6 worm cellular contexts compared by ENCODE assay signal in genomic region chrX:7575939-7576338, ce11.
A peak's percentile ranks its signal among the peaks of the same experiment; 100 is the strongest.
TF ChIP-seq lines count a peak whose summit lies in the region.

No protein-coding gene starts in this region.

TF ChIP-seq in whole organism, L1 larva, 84 proteins besides CTCF, POLR2A, EP300 and RAD21:
- peak; percentile 6 for TF ChIP-seq lin-14 (GFP tag; optimal IDR thresholded peaks at IDR 0.05; lab: Kevin White, UChicago)
- peak in 1 of 2 experiments; percentile 2 for TF ChIP-seq lin-35 (GFP tag; optimal IDR thresholded peaks at IDR 0.05; lab: Kevin White, UChicago)
- no peak for TF ChIP-seq F16B12.6 (tag; optimal IDR thresholded peaks at IDR 0.05; lab: Kevin White, UChicago)
- no peak for TF ChIP-seq grh-1 (GFP tag; IDR thresholded peaks at IDR 0.05; lab: Robert Waterston, UW)
- no peak for TF ChIP-seq C04F5.9 (tag; optimal IDR thresholded peaks at IDR 0.05; lab: Kevin White, UChicago)
- TF ChIP-seq elt-3 (tag; optimal IDR thresholded peaks at IDR 0.05; lab: Kevin White, UChicago): peak in 1 of 6 experiments; percentile 3
- TF ChIP-seq nhr-47 (tag; optimal IDR thresholded peaks at IDR 0.05; lab: Kevin White, UChicago): no peak
- no peak for TF ChIP-seq lir-3 (tag; optimal IDR thresholded peaks at IDR 0.05; lab: Kevin White, UChicago; ENCODE audit: poor library complexity)
- TF ChIP-seq pqm-1 (tag; optimal IDR thresholded peaks at IDR 0.05; lab: Kevin White, UChicago): peak; percentile 80
- peak; percentile 50 for TF ChIP-seq elt-2 (tag; optimal IDR thresholded peaks at IDR 0.05; lab: Kevin White, UChicago)
- TF ChIP-seq blmp-1 (tag; optimal IDR thresholded peaks at IDR 0.05; lab: Kevin White, UChicago): peak; percentile 55
- peak; percentile 4 for TF ChIP-seq nhr-71 (tag; optimal IDR thresholded peaks at IDR 0.05; lab: Kevin White, UChicago)
- no peak for TF ChIP-seq zip-4 (GFP tag; optimal IDR thresholded peaks at IDR 0.05; lab: Kevin White, UChicago)

TF ChIP-seq in whole organism, L2 larva, 48 proteins besides CTCF, POLR2A, EP300 and RAD21:
- TF ChIP-seq sma-3 (GFP tag; optimal IDR thresholded peaks at IDR 0.05; lab: Kevin White, UChicago): peak; percentile 9
- TF ChIP-seq egl-27 (tag; optimal IDR thresholded peaks at IDR 0.05; lab: Kevin White, UChicago): peak; percentile 5
- no peak for TF ChIP-seq lin-39 (tag; optimal IDR thresholded peaks at IDR 0.05; lab: Kevin White, UChicago)
- TF ChIP-seq nhr-12 (tag; optimal IDR thresholded peaks at IDR 0.05; lab: Kevin White, UChicago): no peak
- TF ChIP-seq mdl-1 (tag; optimal IDR thresholded peaks at IDR 0.05; lab: Kevin White, UChicago): no peak
- TF ChIP-seq F13H6.1 (tag; optimal IDR thresholded peaks at IDR 0.05; lab: Kevin White, UChicago): peak; percentile 47
- peak; percentile 70 for TF ChIP-seq crh-2 (tag; optimal IDR thresholded peaks at IDR 0.05; lab: Kevin White, UChicago)
- TF ChIP-seq ztf-4 (tag; optimal IDR thresholded peaks at IDR 0.05; lab: Kevin White, UChicago): no peak
- TF ChIP-seq fos-1 (tag; optimal IDR thresholded peaks at IDR 0.05; lab: Kevin White, UChicago): peak; percentile 88
- TF ChIP-seq nhr-23 (tag; optimal IDR thresholded peaks at IDR 0.05; lab: Kevin White, UChicago): no peak
- TF ChIP-seq sma-9 (GFP tag; optimal IDR thresholded peaks at IDR 0.05; lab: Kevin White, UChicago): peak; percentile 71
- no peak for TF ChIP-seq sma-9 (tag; optimal IDR thresholded peaks at IDR 0.05; lab: Kevin White, UChicago)
- no peak for TF ChIP-seq nhr-237 (tag; optimal IDR thresholded peaks at IDR 0.05; lab: Kevin White, UChicago)
- TF ChIP-seq nhr-77 (tag; optimal IDR thresholded peaks at IDR 0.05; lab: Kevin White, UChicago): no peak
- no peak for TF ChIP-seq lin-13 (GFP tag; optimal IDR thresholded peaks at IDR 0.05; lab: Kevin White, UChicago)
- peak; percentile 69 for TF ChIP-seq blmp-1 (tag; optimal IDR thresholded peaks at IDR 0.05; lab: Kevin White, UChicago; ENCODE audit: insufficient read depth)

TF ChIP-seq in whole organism, L3 larva, 47 proteins besides CTCF, POLR2A, EP300 and RAD21 (continues in another document):
- TF ChIP-seq elt-1 (tag; optimal IDR thresholded peaks at IDR 0.05; lab: Kevin White, UChicago) (no peak), egl-5 (tag; optimal IDR thresholded peaks at IDR 0.05; lab: Kevin White, UChicago) (no peak), ceh-82 (tag; optimal IDR thresholded peaks at IDR 0.05; lab: Kevin White, UChicago) (no peak), jun-1 (tag; optimal IDR thresholded peaks at IDR 0.05; lab: Kevin White, UChicago) (peak; percentile 17), ceh-9 (tag; optimal IDR thresholded peaks at IDR 0.05; lab: Kevin White, UChicago) (no peak), nhr-76 (tag; optimal IDR thresholded peaks at IDR 0.05; lab: Kevin White, UChicago) (no peak), hmg-11 (tag; optimal IDR thresholded peaks at IDR 0.05; lab: Kevin White, UChicago) (no peak), fkh-10 (GFP tag; optimal IDR thresholded peaks at IDR 0.05; lab: Kevin White, UChicago) (no peak), mdl-1 (tag; optimal IDR thresholded peaks at IDR 0.05; lab: Kevin White, UChicago) (no peak), pha-4 (tag; optimal IDR thresholded peaks at IDR 0.05; lab: Kevin White, UChicago) (no peak), aly-2 (tag; optimal IDR thresholded peaks at IDR 0.05; lab: Kevin White, UChicago) (no peak), ZK546.5 (tag; optimal IDR thresholded peaks at IDR 0.05; lab: Kevin White, UChicago) (no peak), pqm-1 (tag; optimal IDR thresholded peaks at IDR 0.05; lab: Kevin White, UChicago) (peak; percentile 99), eor-1 (tag; optimal IDR thresholded peaks at IDR 0.05; lab: Kevin White, UChicago) (no peak), egl-27 (tag; optimal IDR thresholded peaks at IDR 0.05; lab: Kevin White, UChicago) (no peak), tbx-2 (tag; optimal IDR thresholded peaks at IDR 0.05; lab: Kevin White, UChicago) (no peak), lin-15B (tag; optimal IDR thresholded peaks at IDR 0.05; lab: Kevin White, UChicago) (no peak), fos-1 (tag; optimal IDR thresholded peaks at IDR 0.05; lab: Kevin White, UChicago) (no peak)

TF ChIP-seq in whole organism, L4 larva, 104 proteins besides CTCF, POLR2A, EP300 and RAD21 (continues in another document):
- TF ChIP-seq hif-1 (tag; optimal IDR thresholded peaks at IDR 0.05; lab: Kevin White, UChicago): peak in 1 of 2 experiments; percentile 2
- peak; percentile 56 for TF ChIP-seq nhr-48 (tag; optimal IDR thresholded peaks at IDR 0.05; lab: Kevin White, UChicago)
- peak; percentile 76 for TF ChIP-seq hlh-11 (tag; optimal IDR thresholded peaks at IDR 0.05; lab: Kevin White, UChicago)
- TF ChIP-seq php-3 (GFP tag; IDR thresholded peaks at IDR 0.05; lab: Robert Waterston, UW): peak; percentile 61
- TF ChIP-seq lsy-2 (tag; optimal IDR thresholded peaks at IDR 0.05; lab: Kevin White, UChicago): peak in 1 of 2 experiments; percentile 5
- TF ChIP-seq nhr-28 (tag; optimal IDR thresholded peaks at IDR 0.05; lab: Kevin White, UChicago): peak; percentile 98
- peak; percentile 80 for TF ChIP-seq tra-1 (GFP tag; IDR thresholded peaks at IDR 0.05; lab: Robert Waterston, UW)
- TF ChIP-seq egl-43 (GFP tag; IDR thresholded peaks at IDR 0.05; lab: Robert Waterston, UW): no peak
- peak; percentile 86 for TF ChIP-seq dmd-6 (GFP tag; IDR thresholded peaks at IDR 0.05; lab: Robert Waterston, UW)
- TF ChIP-seq nhr-77 (tag; optimal IDR thresholded peaks at IDR 0.05; lab: Kevin White, UChicago): peak; percentile 17
- no peak for TF ChIP-seq daf-16 (GFP tag; optimal IDR thresholded peaks at IDR 0.05; lab: Kevin White, UChicago)
- TF ChIP-seq daf-16 (tag; optimal IDR thresholded peaks at IDR 0.05; lab: Kevin White, UChicago): peak; percentile 87
- TF ChIP-seq ceh-44 (GFP tag; IDR thresholded peaks at IDR 0.05; lab: Robert Waterston, UW): no peak
- TF ChIP-seq unc-62 (GFP tag; optimal IDR thresholded peaks at IDR 0.05 in 1 of 2; lab: Kevin White, UChicago): peak in 1 of 2 experiments; percentile 98
- TF ChIP-seq unc-62 (tag; optimal IDR thresholded peaks at IDR 0.05; lab: Kevin White, UChicago): no peak
- peak; percentile 33 for TF ChIP-seq nhr-11 (tag; optimal IDR thresholded peaks at IDR 0.05; lab: Kevin White, UChicago)
- TF ChIP-seq mxl-3 (GFP tag; optimal IDR thresholded peaks at IDR 0.05; lab: Kevin White, UChicago): peak; percentile 31

TF ChIP-seq in whole organism, late embryonic, 69 proteins besides CTCF, POLR2A, EP300 and RAD21:
- TF ChIP-seq elt-2 (tag; optimal IDR thresholded peaks at IDR 0.05; lab: Kevin White, UChicago) (peak; percentile 77), dve-1 (tag; optimal IDR thresholded peaks at IDR 0.05; lab: Kevin White, UChicago) (no peak)

TF ChIP-seq in whole organism, young adult, 124 proteins besides CTCF, POLR2A, EP300 and RAD21:
- TF ChIP-seq zim-3 (tag; optimal IDR thresholded peaks at IDR 0.05; lab: Kevin White, UChicago) (no peak), ets-4 (GFP tag; optimal IDR thresholded peaks at IDR 0.05; lab: Kevin White, UChicago) (peak; percentile 24), dpl-1 (GFP tag; optimal IDR thresholded peaks at IDR 0.05; lab: Kevin White, UChicago) (no peak), aptf-3 (GFP tag; IDR thresholded peaks at IDR 0.05; lab: Robert Waterston, UW) (no peak), unc-130 (GFP tag; optimal IDR thresholded peaks at IDR 0.05; lab: Kevin White, UChicago) (no peak), madf-3 (GFP tag; IDR thresholded peaks at IDR 0.05; lab: Robert Waterston, UW) (no peak), nhr-80 (tag; optimal IDR thresholded peaks at IDR 0.05; lab: Kevin White, UChicago) (peak; percentile 94), let-607 (tag; optimal IDR thresholded peaks at IDR 0.05; lab: Kevin White, UChicago) (peak in 1 of 2 experiments; percentile 23), cebp-1 (GFP tag; IDR thresholded peaks at IDR 0.05; lab: Robert Waterston, UW) (no peak), cebp-1 (tag; optimal IDR thresholded peaks at IDR 0.05; lab: Kevin White, UChicago) (peak; percentile 22)
TF ChIP-seq in whole organism, young adult: peak in this region for 4.
